Worm (Caenorhabditis elegans): ENCODE results near the gene clc-9.

Gene clc-9

ce11 chrIV:11112641-11113040, at the start of gene clc-9:
TSS of gene clc-9 (plus strand) at chrIV:11112941.
- TF ChIP-seq W03F9.2 (tag; optimal IDR thresholded peaks at IDR 0.05): no peak

ce11 chrIV:11062984-11063613, 49.6 kb upstream of the clc-9 start:
- TF ChIP-seq W03F9.2 (tag; optimal IDR thresholded peaks at IDR 0.05): no peak
- TF ChIP-seq dao-5 (tag; optimal IDR thresholded peaks at IDR 0.05): no peak
- no peak for TF ChIP-seq him-1 (tag; optimal IDR thresholded peaks at IDR 0.05)

- TF ChIP-seq W03F9.2 (tag; optimal IDR thresholded peaks at IDR 0.05) (no peak), dao-5 (tag; optimal IDR thresholded peaks at IDR 0.05) (no peak), him-1 (tag; optimal IDR thresholded peaks at IDR 0.05) (no peak)
Observed at ce11 chrIV:11063962-11064361, 48.8 kb upstream of the clc-9 start, which contains the start of gene ttr-16. TSS of gene ttr-16 (minus strand) at chrIV:11064137.

- TF ChIP-seq dao-5 (tag; optimal IDR thresholded peaks at IDR 0.05): no peak
- no peak for TF ChIP-seq him-1 (tag; optimal IDR thresholded peaks at IDR 0.05)
- TF ChIP-seq W03F9.2 (tag; optimal IDR thresholded peaks at IDR 0.05): no peak
Observed at ce11 chrIV:11067003-11067402, 45.7 kb upstream of the clc-9 start, which contains the start of gene ttr-17. TSS of gene ttr-17 (minus strand) at chrIV:11067026.

- TF ChIP-seq dao-5 (tag; optimal IDR thresholded peaks at IDR 0.05) (no peak), W03F9.2 (tag; optimal IDR thresholded peaks at IDR 0.05) (no peak), him-1 (tag; optimal IDR thresholded peaks at IDR 0.05) (no peak)
Observed at ce11 chrIV:11068314-11068713, 44.4 kb upstream of the clc-9 start.

ce11 chrIV:11078482-11078881, 34.3 kb upstream of the clc-9 start, which contains the start of gene Y5F2A.4:
TSS of gene Y5F2A.4 (minus strand) at chrIV:11078582.
- TF ChIP-seq W03F9.2 (tag; optimal IDR thresholded peaks at IDR 0.05) (no peak), him-1 (tag; optimal IDR thresholded peaks at IDR 0.05) (no peak), dao-5 (tag; optimal IDR thresholded peaks at IDR 0.05) (no peak)

- no peak for TF ChIP-seq him-1 (tag; optimal IDR thresholded peaks at IDR 0.05)
- TF ChIP-seq W03F9.2 (tag; optimal IDR thresholded peaks at IDR 0.05): no peak
- TF ChIP-seq dao-5 (tag; optimal IDR thresholded peaks at IDR 0.05): no peak
Observed at ce11 chrIV:11080823-11081285, 31.9 kb upstream of the clc-9 start, which contains the start of gene atg-7. TSS of gene atg-7 (minus strand) at chrIV:11081055.

- TF ChIP-seq dao-5 (tag; optimal IDR thresholded peaks at IDR 0.05): no peak
- no peak for TF ChIP-seq W03F9.2 (tag; optimal IDR thresholded peaks at IDR 0.05)
- TF ChIP-seq him-1 (tag; optimal IDR thresholded peaks at IDR 0.05): no peak
Observed at ce11 chrIV:11082153-11082552, 30.6 kb upstream of the clc-9 start, which contains the start of gene let-70. TSS of gene let-70 (minus strand) at chrIV:11082253.

ce11 chrIV:11082789-11083235, 29.9 kb upstream of the clc-9 start:
- TF ChIP-seq dao-5 (tag; optimal IDR thresholded peaks at IDR 0.05): peak; percentile 52
- peak; percentile 90 for TF ChIP-seq him-1 (tag; optimal IDR thresholded peaks at IDR 0.05)
- TF ChIP-seq W03F9.2 (tag; optimal IDR thresholded peaks at IDR 0.05): peak; percentile 70

- TF ChIP-seq dao-5 (tag; optimal IDR thresholded peaks at IDR 0.05) (no peak), W03F9.2 (tag; optimal IDR thresholded peaks at IDR 0.05) (no peak), him-1 (tag; optimal IDR thresholded peaks at IDR 0.05) (no peak)
Observed at ce11 chrIV:11083609-11084008, 29.1 kb upstream of the clc-9 start, which contains the start of gene klc-1. TSS of gene klc-1 (plus strand) at chrIV:11083735.

ce11 chrIV:11089527-11089926, 23.2 kb upstream of the clc-9 start, which contains the start of gene M7.7:
TSS of gene M7.7 (plus strand) at chrIV:11089827.
- TF ChIP-seq W03F9.2 (tag; optimal IDR thresholded peaks at IDR 0.05): no peak
- no peak for TF ChIP-seq dao-5 (tag; optimal IDR thresholded peaks at IDR 0.05)
- TF ChIP-seq him-1 (tag; optimal IDR thresholded peaks at IDR 0.05): no peak

ce11 chrIV:11092502-11093080, 20.1 kb upstream of the clc-9 start, which contains the start of gene bcc-1:
TSS of gene bcc-1 (minus strand) at chrIV:11092552.
- TF ChIP-seq W03F9.2 (tag; optimal IDR thresholded peaks at IDR 0.05) (no peak), him-1 (tag; optimal IDR thresholded peaks at IDR 0.05) (no peak), dao-5 (tag; optimal IDR thresholded peaks at IDR 0.05) (no peak)

ce11 chrIV:11094052-11094451, 18.7 kb upstream of the clc-9 start:
- no peak for TF ChIP-seq W03F9.2 (tag; optimal IDR thresholded peaks at IDR 0.05)
- no peak for TF ChIP-seq him-1 (tag; optimal IDR thresholded peaks at IDR 0.05)
- no peak for TF ChIP-seq dao-5 (tag; optimal IDR thresholded peaks at IDR 0.05)

- TF ChIP-seq W03F9.2 (tag; optimal IDR thresholded peaks at IDR 0.05): no peak
- TF ChIP-seq him-1 (tag; optimal IDR thresholded peaks at IDR 0.05): no peak
Observed at ce11 chrIV:11094974-11095373, 17.8 kb upstream of the clc-9 start, which contains the start of gene M7.8. TSS of gene M7.8 (minus strand) at chrIV:11095085.

All from whole organism, L4/young adult.